Fruit fly (Drosophila melanogaster) whole organism, embryonic: ENCODE data around the gene gfzf.

Experiments
- B-H2 ChIP-seq: fragments of 200-800 bp; sonication (Bioruptor generic); optimal IDR thresholded peaks from 2 replicates; lab custom pipeline; 2018; ENCODE audit warnings: missing biosample characterization, mild to moderate bottlenecking, missing genetic modification characterization
- Blimp-1 ChIP-seq: fragments of 200-800 bp; sonication (Bioruptor generic); optimal IDR thresholded peaks from 3 replicates; lab custom pipeline; 2018; ENCODE audit warnings: missing biosample characterization, missing genetic modification characterization, mild to moderate bottlenecking, moderate library complexity, missing genetic modification reagents
- CG10267 ChIP-seq: fragments of 200-800 bp; sonication (Bioruptor generic); optimal IDR thresholded peaks from 2 replicates; lab custom pipeline; 2018; ENCODE audit warnings: missing biosample characterization, mild to moderate bottlenecking, missing genetic modification characterization, moderate library complexity
- CG12391 ChIP-seq: fragments of 200-800 bp; sonication (Bioruptor generic); optimal IDR thresholded peaks from 3 replicates; lab custom pipeline; 2018; ENCODE audit warnings: missing biosample characterization, mild to moderate bottlenecking, missing genetic modification characterization, moderate library complexity
- CG13424 ChIP-seq: fragments of 200-800 bp; sonication (Bioruptor generic); optimal IDR thresholded peaks from 2 replicates; lab custom pipeline; 2019; ENCODE audit warnings: missing biosample characterization, mild to moderate bottlenecking, missing genetic modification characterization, moderate library complexity
- CG15514 ChIP-seq: fragments of 200-800 bp; sonication (Bioruptor generic); optimal IDR thresholded peaks from 3 replicates; lab custom pipeline; 2017; ENCODE audit warnings: missing biosample characterization, missing genetic modification characterization, mild to moderate bottlenecking, moderate library complexity, missing genetic modification reagents
- CG17612 ChIP-seq: fragments of 200-800 bp; sonication (Bioruptor generic); IDR thresholded peaks from 2 replicates; pipeline ENCODE4 v1.3.6; 2022; ENCODE audit warnings: missing biosample characterization, missing genetic modification characterization
- CG18599 ChIP-seq: fragments of 200-800 bp; sonication (Bioruptor generic); optimal IDR thresholded peaks from 3 replicates; lab custom pipeline; 2017; ENCODE audit warnings: missing biosample characterization, missing genetic modification characterization, mild to moderate bottlenecking, moderate library complexity, missing genetic modification reagents
- CG2712 ChIP-seq: fragments of 200-800 bp; optimal IDR thresholded peaks from 3 replicates; lab custom pipeline; 2019; ENCODE audit warnings: missing biosample characterization, mild to moderate bottlenecking, missing genetic modification characterization, moderate library complexity
- CG31365 ChIP-seq: fragments of 200-800 bp; sonication (Bioruptor generic); optimal IDR thresholded peaks from 2 replicates; lab custom pipeline; 2018; ENCODE audit warnings: missing biosample characterization, mild to moderate bottlenecking, missing genetic modification characterization
- CG32772 ChIP-seq: fragments of 200-800 bp; sonication (Bioruptor generic); IDR thresholded peaks from 2 replicates; pipeline ENCODE4 v1.3.6; 2022; ENCODE audit warnings: missing biosample characterization, missing genetic modification characterization
- CG33557 ChIP-seq: fragments of 200-800 bp; sonication (Bioruptor generic); optimal IDR thresholded peaks from 2 replicates; lab custom pipeline; 2019; ENCODE audit warnings: missing biosample characterization, mild to moderate bottlenecking, missing genetic modification characterization, moderate library complexity
- CG34376 ChIP-seq: fragments of 200-800 bp; sonication (Bioruptor generic); optimal IDR thresholded peaks from 2 replicates; lab custom pipeline; 2018; ENCODE audit warnings: missing biosample characterization, mild to moderate bottlenecking, missing genetic modification characterization
- CG4854 ChIP-seq: fragments of 200-800 bp; sonication (Bioruptor generic); optimal IDR thresholded peaks from 2 replicates; lab custom pipeline; 2016; ENCODE audit warnings: missing biosample characterization, missing genetic modification characterization, inconsistent platforms
- CG9215 ChIP-seq: fragments of 200-800 bp; sonication (Bioruptor generic); IDR thresholded peaks from 2 replicates; pipeline ENCODE4 v1.3.6; 2022; ENCODE audit warnings: missing biosample characterization, missing genetic modification characterization
- CG9727 ChIP-seq: fragments of 200-800 bp; sonication (Bioruptor generic); optimal IDR thresholded peaks from 3 replicates; lab custom pipeline; 2017; ENCODE audit warnings: missing biosample characterization, mild to moderate bottlenecking, missing genetic modification characterization
- D19A ChIP-seq: fragments of 200-800 bp; optimal IDR thresholded peaks from 3 replicates; lab custom pipeline; 2019; ENCODE audit warnings: missing biosample characterization, mild to moderate bottlenecking, missing genetic modification characterization, moderate library complexity
- Dip3 ChIP-seq: fragments of 200-800 bp; sonication (Bioruptor generic); optimal IDR thresholded peaks from 3 replicates; lab custom pipeline; 2016; ENCODE audit warnings: missing biosample characterization, missing genetic modification characterization
- ERR ChIP-seq: fragments of 200-800 bp; sonication (Bioruptor generic); optimal IDR thresholded peaks from 2 replicates; lab custom pipeline; 2016; ENCODE audit warnings: missing biosample characterization, missing genetic modification characterization
- Ets65A ChIP-seq: fragments of 200-800 bp; sonication (Bioruptor generic); peaks from one replicate; lab custom pipeline; 2016; ENCODE audit warnings: missing biosample characterization, missing genetic modification characterization
- H15 ChIP-seq: fragments of 200-800 bp; sonication (Bioruptor generic); IDR thresholded peaks from 3 replicates; pipeline ENCODE4 v1.3.6; 2022; ENCODE audit warnings: missing biosample characterization, missing genetic modification characterization
- Med ChIP-seq: fragments of 200-800 bp; sonication (Bioruptor generic); peaks from one replicate; lab custom pipeline; 2016; ENCODE audit warnings: missing biosample characterization, missing genetic modification characterization, mild to moderate bottlenecking, inconsistent platforms, moderate library complexity
- Neu2 ChIP-seq: fragments of 200-800 bp; sonication (Bioruptor generic); optimal IDR thresholded peaks from 3 replicates; lab custom pipeline; 2016; ENCODE audit warnings: missing biosample characterization, missing genetic modification characterization, borderline replicate concordance
- Optix ChIP-seq: fragments of 200-800 bp; sonication (Bioruptor generic); IDR thresholded peaks from 3 replicates; pipeline ENCODE4 v1.3.6; 2022; ENCODE audit warnings: missing biosample characterization, missing genetic modification characterization
- Pdp1 ChIP-seq, 2 experiments: fragments of 200-800 bp; sonication (Bioruptor generic); optimal IDR thresholded peaks; 3 replicates each; lab custom pipeline; 2016; ENCODE audit warnings: missing biosample characterization in 2 of 2, missing genetic modification characterization in 2 of 2, mild to moderate bottlenecking in 1 of 2, moderate library complexity in 1 of 2
- Sox102F ChIP-seq: fragments of 200-800 bp; sonication (Bioruptor generic); optimal IDR thresholded peaks from 2 replicates; lab custom pipeline; 2018; ENCODE audit warnings: missing biosample characterization, mild to moderate bottlenecking, missing genetic modification characterization, moderate library complexity
- Sry-β ChIP-seq: fragments of 200-800 bp; sonication (Bioruptor generic); optimal IDR thresholded peaks from 2 replicates; lab custom pipeline; 2018; ENCODE audit warnings: missing biosample characterization, mild to moderate bottlenecking, missing genetic modification characterization, moderate library complexity
- Trl ChIP-seq, 3 experiments: fragments of >200 bp in 2 of 3; fragments of 200-800 bp in 1 of 3; sonication (Bioruptor generic) in 1 of 3; optimal IDR thresholded peaks; 2 replicates in 1 of 3; 3 replicates in 2 of 3; lab custom pipeline; 2016 to 2017; ENCODE audit warnings: missing biosample characterization in 1 of 3, missing genetic modification characterization in 1 of 3
- az2 ChIP-seq: fragments of 200-800 bp; sonication (Bioruptor generic); optimal IDR thresholded peaks from 3 replicates; lab custom pipeline; 2016; ENCODE audit warnings: missing biosample characterization, missing genetic modification characterization
- bsh ChIP-seq, 2 experiments: fragments of 200-800 bp; sonication (Bioruptor generic); optimal IDR thresholded peaks; 2 replicates each; lab custom pipeline; 2017 to 2018; ENCODE audit warnings: mild to moderate bottlenecking in 2 of 2, missing biosample characterization in 2 of 2, missing genetic modification characterization in 2 of 2, moderate library complexity in 1 of 2
- chif ChIP-seq, 2 experiments: fragments of 200-800 bp; sonication (Bioruptor generic); optimal IDR thresholded peaks; 3 replicates each; lab custom pipeline; 2016; ENCODE audit warnings: missing biosample characterization in 2 of 2, missing genetic modification characterization in 2 of 2
- gro ChIP-seq: fragments of 200-800 bp; sonication (Bioruptor generic); optimal IDR thresholded peaks from 2 replicates; lab custom pipeline; 2016; ENCODE audit warnings: missing biosample characterization, missing genetic modification characterization
- gsb-n ChIP-seq: fragments of 200-800 bp; sonication (Bioruptor generic); optimal IDR thresholded peaks from 3 replicates; lab custom pipeline; 2018; ENCODE audit warnings: missing biosample characterization, mild to moderate bottlenecking, missing genetic modification characterization
- kni ChIP-seq: fragments of 200-800 bp; sonication (Bioruptor generic); optimal IDR thresholded peaks from 3 replicates; lab custom pipeline; 2017; ENCODE audit warnings: mild to moderate bottlenecking, missing biosample characterization, missing genetic modification reagents, missing genetic modification characterization
- lola ChIP-seq, 3 experiments: fragments of >200 bp in 2 of 3; fragments of 200-800 bp in 1 of 3; sonication (Bioruptor generic) in 1 of 3; optimal IDR thresholded peaks; 2 replicates each; lab custom pipeline; 2017 to 2019; ENCODE audit warnings: missing biosample characterization in 3 of 3, missing genetic modification characterization in 3 of 3, mild to moderate bottlenecking in 1 of 3, moderate library complexity in 1 of 3
- nerfin-1 ChIP-seq: fragments of 200-800 bp; sonication (Bioruptor generic); optimal IDR thresholded peaks from 3 replicates; lab custom pipeline; 2019; ENCODE audit warnings: missing biosample characterization, mild to moderate bottlenecking, missing genetic modification characterization, moderate library complexity
- nmo ChIP-seq: fragments of 200-800 bp; sonication (Bioruptor generic); optimal IDR thresholded peaks from 2 replicates; lab custom pipeline; 2018; ENCODE audit warnings: missing biosample characterization, mild to moderate bottlenecking, missing genetic modification characterization, moderate library complexity
- nom ChIP-seq: fragments of 200-800 bp; sonication (Bioruptor generic); optimal IDR thresholded peaks from 2 replicates; lab custom pipeline; 2017; ENCODE audit warnings: missing biosample characterization, missing genetic modification characterization, mild to moderate bottlenecking, moderate library complexity, missing genetic modification reagents
- org-1 ChIP-seq: fragments of 200-800 bp; sonication (Bioruptor generic); optimal IDR thresholded peaks from 2 replicates; lab custom pipeline; 2017; ENCODE audit warnings: missing biosample characterization, missing genetic modification characterization
- otp ChIP-seq: fragments of 200-800 bp; sonication (Bioruptor generic); IDR thresholded peaks from 3 replicates; pipeline ENCODE4, ENCODE4 v1.3.6; 2022; ENCODE audit warnings: missing biosample characterization, missing genetic modification characterization
- phol ChIP-seq: fragments of 200-800 bp; sonication (Bioruptor generic); optimal IDR thresholded peaks from 3 replicates; lab custom pipeline; 2018; ENCODE audit warnings: missing biosample characterization, mild to moderate bottlenecking, missing genetic modification characterization, moderate library complexity
- row ChIP-seq: fragments of 200-800 bp; sonication (Bioruptor generic); IDR thresholded peaks from 3 replicates; pipeline ENCODE4 v1.3.6; 2022; ENCODE audit warnings: missing biosample characterization, missing genetic modification characterization
- stwl ChIP-seq: fragments of 200-800 bp; sonication (Bioruptor generic); optimal IDR thresholded peaks from 3 replicates; lab custom pipeline; 2018; ENCODE audit warnings: missing biosample characterization, mild to moderate bottlenecking, missing genetic modification characterization, moderate library complexity
- tio ChIP-seq: fragments of 200-800 bp; sonication (Bioruptor generic); optimal IDR thresholded peaks from 2 replicates; lab custom pipeline; 2017; ENCODE audit warnings: missing biosample characterization, missing genetic modification characterization, inconsistent platforms
- trh ChIP-seq: fragments of 200-800 bp; sonication (Bioruptor generic); optimal IDR thresholded peaks from 2 replicates; lab custom pipeline; 2016; ENCODE audit warnings: missing biosample characterization, missing genetic modification characterization
- unpg ChIP-seq: fragments of 200-800 bp; sonication (Bioruptor generic); optimal IDR thresholded peaks from 3 replicates; lab custom pipeline; 2018; ENCODE audit warnings: missing biosample characterization, mild to moderate bottlenecking, missing genetic modification characterization, moderate library complexity

Gene gfzf

DNA sequence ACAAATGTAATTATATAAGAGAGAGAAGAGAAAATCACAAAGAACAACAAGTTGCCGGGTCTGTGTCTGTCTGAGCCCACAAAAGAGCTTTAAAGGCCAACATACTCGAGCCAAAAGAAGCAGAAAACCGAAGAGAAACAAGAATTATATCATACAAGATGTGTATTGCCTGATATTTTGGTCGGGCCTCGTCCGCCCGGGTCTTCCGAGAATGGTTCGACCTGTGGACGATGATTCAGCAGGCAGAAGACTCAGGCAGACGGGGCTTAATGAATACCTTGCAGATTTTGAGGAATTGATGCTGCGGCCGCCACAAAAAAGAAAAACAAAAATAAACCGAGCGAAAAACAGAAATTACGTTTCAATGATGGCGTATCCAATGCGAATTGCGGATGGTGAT is 22.2 kb upstream of the gfzf start:
- TF ChIP-seq CG17612 (GFP tag; lab: Robert Waterston, UW) = no peak
- peak in 1 of 2 experiments; percentile 58 for TF ChIP-seq Pdp1 (GFP tag; optimal IDR thresholded peaks at IDR 0.05; lab: Kevin White, UChicago)
- TF ChIP-seq Ets65A = peak; percentile 62

DNA sequence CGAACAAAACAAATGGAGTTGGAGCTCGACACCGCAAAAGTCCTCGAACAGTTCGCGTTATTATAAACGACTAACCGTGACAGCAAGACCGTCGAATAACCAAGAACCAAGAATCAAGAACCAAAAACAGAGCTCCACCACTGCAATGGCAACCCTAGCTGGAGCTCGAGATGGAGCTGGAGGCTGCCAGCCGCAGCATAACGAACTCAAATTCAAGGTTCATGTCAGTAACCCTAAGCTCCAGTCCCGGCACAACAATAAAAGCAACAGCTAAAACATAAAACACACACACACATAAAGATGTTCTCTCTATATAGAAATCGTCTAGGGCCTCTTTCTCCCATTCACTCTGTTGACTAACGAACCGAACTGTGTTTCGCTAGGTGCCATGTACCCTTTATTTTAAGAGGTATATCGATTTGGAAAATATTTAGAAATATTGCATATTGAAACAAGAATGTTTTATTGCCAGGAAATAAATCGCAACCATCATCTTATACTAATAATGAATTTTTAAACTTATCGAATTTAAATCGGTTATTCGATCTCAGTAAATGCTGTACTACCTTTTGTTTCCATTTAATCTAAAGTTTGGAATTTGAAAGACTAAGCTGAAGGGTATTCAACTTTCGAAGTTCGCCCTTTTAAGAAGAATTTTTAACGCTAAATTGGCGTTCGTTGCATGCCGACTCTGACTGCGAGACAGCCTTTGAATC is 20.8 kb upstream of the gfzf start:
- TF ChIP-seq CG32772 (GFP tag; lab: Robert Waterston, UW) = no peak
- TF ChIP-seq Neu2 = no peak
- no peak for TF ChIP-seq H15 (GFP tag; lab: Robert Waterston, UW)
- TF ChIP-seq B-H2 (GFP tag; lab: Kevin White, UChicago) = no peak
- no peak for TF ChIP-seq CG18599
- no peak for TF ChIP-seq trh (GFP tag; lab: Kevin White, UChicago)
- TF ChIP-seq ERR (GFP tag; lab: Kevin White, UChicago) = no peak
- TF ChIP-seq unpg = no peak
- peak; percentile 7 for TF ChIP-seq az2
- no peak for TF ChIP-seq CG31365
- no peak for TF ChIP-seq tio (GFP tag; lab: Kevin White, UChicago)
- no peak for TF ChIP-seq nerfin-1 (tag; lab: Kevin White, UChicago)
- peak; percentile 26 for TF ChIP-seq nmo (GFP tag; lab: Kevin White, UChicago)
- TF ChIP-seq CG10267 (tag; lab: Kevin White, UChicago) = peak; percentile 39
- no peak for TF ChIP-seq stwl (tag; lab: Kevin White, UChicago)
- no peak for TF ChIP-seq CG15514 (GFP tag; lab: Kevin White, UChicago)
- TF ChIP-seq Dip3 (GFP tag; lab: Kevin White, UChicago) = no peak
- TF ChIP-seq bsh (GFP tag; optimal IDR thresholded peaks at IDR 0.05; lab: Kevin White, UChicago) = peak in 1 of 2 experiments; percentile 67
- peak; percentile 16 for TF ChIP-seq CG9727 (GFP tag; lab: Kevin White, UChicago)
- peak in 1 of 3 experiments; percentile 68 for TF ChIP-seq lola (GFP tag; optimal IDR thresholded peaks at IDR 0.05; lab: Kevin White, UChicago)
- no peak for TF ChIP-seq otp (GFP tag; lab: Robert Waterston, UW)
- TF ChIP-seq D19A = peak; percentile 59
- peak; percentile 19 for TF ChIP-seq phol (tag; lab: Kevin White, UChicago)
- TF ChIP-seq nom = peak; percentile 23
- no peak for TF ChIP-seq CG4854 (GFP tag; lab: Kevin White, UChicago)
- peak in 1 of 2 experiments; percentile 12 for TF ChIP-seq chif (GFP tag; optimal IDR thresholded peaks at IDR 0.05; lab: Kevin White, UChicago)
- peak; percentile 4 for TF ChIP-seq CG33557
- TF ChIP-seq CG9215 (GFP tag; lab: Robert Waterston, UW) = no peak
- TF ChIP-seq org-1 (GFP tag; lab: Kevin White, UChicago) = no peak
- no peak for TF ChIP-seq CG34376 (GFP tag; lab: Kevin White, UChicago)
- TF ChIP-seq Sox102F (GFP tag; lab: Kevin White, UChicago) = peak; percentile 30
- TF ChIP-seq row = peak; percentile 33; the same call in 1 of the 3 replicates
- no peak for TF ChIP-seq kni (GFP tag; lab: Kevin White, UChicago)
- TF ChIP-seq Sry-β = no peak
- no peak for TF ChIP-seq Optix (GFP tag; lab: Robert Waterston, UW)
- no peak for TF ChIP-seq Med (GFP tag; lab: Kevin White, UChicago)
- no peak for TF ChIP-seq gro
- TF ChIP-seq gsb-n (tag; lab: Kevin White, UChicago) = peak; percentile 22
- peak; percentile 18 for TF ChIP-seq CG13424 (tag; lab: Kevin White, UChicago)
- TF ChIP-seq CG2712 (tag; lab: Kevin White, UChicago) = peak; percentile 65
- TF ChIP-seq CG12391 (tag; lab: Kevin White, UChicago) = peak; percentile 20
- peak; percentile 57 for TF ChIP-seq Blimp-1 (GFP tag; lab: Kevin White, UChicago)
- no peak for TF ChIP-seq Trl (optimal IDR thresholded peaks at IDR 0.05; lab: Kevin White, UChicago)
- TF ChIP-seq Trl (GFP tag; optimal IDR thresholded peaks at IDR 0.05; lab: Kevin White, UChicago) = no peak
